Worm (Caenorhabditis elegans) whole organism, mixed stage, embryonic: ENCODE data around the gene C01G10.18.
A peak's percentile ranks its signal among the peaks of the same experiment; 100 is the strongest.
"Not testable (repeated sequence)": the region's sequence is repeated elsewhere in the genome, so short reads cannot be mapped to it uniquely, and the experiment has no call there.

Source experiments
- M03D4.4 ChIP-seq: sonication (generic microtip); optimal IDR thresholded peaks from 2 replicates; lab custom pipeline; 2017; ENCODE audit warnings: mild to moderate bottlenecking, missing genetic modification characterization, missing compliant biosample characterization
- bed-3 ChIP-seq: fragments of 200-800 bp; sonication (Bioruptor generic); optimal IDR thresholded peaks from 3 replicates; lab custom pipeline; 2018; ENCODE audit warnings: mild to moderate bottlenecking, missing genetic modification characterization, moderate library complexity, missing compliant biosample characterization
- blmp-1 ChIP-seq: fragments of 150-350 bp; optimal IDR thresholded peaks from 2 replicates; lab custom pipeline; 2014; ENCODE audit warnings: missing biosample characterization, missing genetic modification characterization
- ceh-39 ChIP-seq: fragments of 150-350 bp; optimal IDR thresholded peaks from 2 replicates; lab custom pipeline; 2014; ENCODE audit warnings: missing biosample characterization, missing genetic modification characterization
- ceh-43 ChIP-seq: fragments of 200-800 bp; sonication (Bioruptor generic); optimal IDR thresholded peaks from 2 replicates; lab custom pipeline; 2018; ENCODE audit warnings: mild to moderate bottlenecking, missing genetic modification characterization, moderate library complexity, missing compliant biosample characterization
- ceh-83 ChIP-seq: fragments of 200-800 bp; sonication (Bioruptor generic); optimal IDR thresholded peaks from 2 replicates; lab custom pipeline; 2018; ENCODE audit warnings: mild to moderate bottlenecking, missing genetic modification characterization, missing compliant biosample characterization
- ces-1 ChIP-seq: fragments of 150-350 bp; optimal IDR thresholded peaks from 2 replicates; lab custom pipeline; 2014; ENCODE audit warnings: missing biosample characterization, missing genetic modification reagents, missing genetic modification characterization
- drap-1 ChIP-seq: fragments of 200-800 bp; sonication (Bioruptor generic); optimal IDR thresholded peaks from 3 replicates; lab custom pipeline; 2018; ENCODE audit warnings: mild to moderate bottlenecking, missing genetic modification characterization, missing compliant biosample characterization
- elt-1 ChIP-seq: sonication (generic microtip); optimal IDR thresholded peaks from 2 replicates; lab custom pipeline; 2017; ENCODE audit warnings: missing genetic modification characterization, mild to moderate bottlenecking, missing compliant biosample characterization, antibody characterized with exemption, moderate library complexity, borderline replicate concordance; ENCODE audit not compliant: insufficient read depth
- elt-3 ChIP-seq: fragments of 150-350 bp; optimal IDR thresholded peaks from 2 replicates; lab custom pipeline; 2014; ENCODE audit warnings: missing biosample characterization, missing genetic modification characterization
- flh-1 ChIP-seq: fragments of 200-800 bp; sonication (Bioruptor generic); optimal IDR thresholded peaks from 2 replicates; lab custom pipeline; 2018; ENCODE audit warnings: mild to moderate bottlenecking, missing genetic modification characterization, moderate library complexity, missing compliant biosample characterization
- ham-2 ChIP-seq: fragments of 200-800 bp; sonication (Bioruptor generic); optimal IDR thresholded peaks from 2 replicates; lab custom pipeline; 2018; ENCODE audit warnings: mild to moderate bottlenecking, missing genetic modification characterization, missing compliant biosample characterization
- hlh-1 ChIP-seq: fragments of 150-350 bp; optimal IDR thresholded peaks from 2 replicates; lab custom pipeline; 2014; ENCODE audit warnings: missing biosample characterization, missing genetic modification reagents, missing genetic modification characterization
- lin-13 ChIP-seq: fragments of 150-350 bp; optimal IDR thresholded peaks from 2 replicates; lab custom pipeline; 2014; ENCODE audit warnings: missing biosample characterization, missing genetic modification characterization
- mab-5 ChIP-seq: fragments of 150-350 bp; optimal IDR thresholded peaks from 2 replicates; lab custom pipeline; 2014; ENCODE audit warnings: missing biosample characterization, missing genetic modification characterization
- mep-1 ChIP-seq: fragments of 150-350 bp; optimal IDR thresholded peaks from 2 replicates; lab custom pipeline; 2017; ENCODE audit warnings: missing biosample characterization, missing genetic modification reagents, missing genetic modification characterization, inconsistent platforms
- mls-2 ChIP-seq: sonication (generic microtip); optimal IDR thresholded peaks from 2 replicates; lab custom pipeline; 2016; ENCODE audit warnings: mild to moderate bottlenecking, missing genetic modification characterization, moderate library complexity, missing compliant biosample characterization
- nhr-12 ChIP-seq: fragments of 150-350 bp; optimal IDR thresholded peaks from 2 replicates; lab custom pipeline; 2014; ENCODE audit warnings: missing biosample characterization, missing genetic modification characterization
- nhr-2 ChIP-seq: fragments of 150-350 bp; optimal IDR thresholded peaks from 2 replicates; lab custom pipeline; 2014; ENCODE audit warnings: missing biosample characterization, missing genetic modification characterization
- nhr-237 ChIP-seq: fragments of 150-350 bp; optimal IDR thresholded peaks from 2 replicates; lab custom pipeline; 2014; ENCODE audit warnings: missing biosample characterization, missing genetic modification characterization
- nhr-28 ChIP-seq: fragments of 150-350 bp; optimal IDR thresholded peaks from 2 replicates; lab custom pipeline; 2014; ENCODE audit warnings: missing biosample characterization, missing genetic modification characterization
- nhr-76 ChIP-seq: sonication (generic microtip); optimal IDR thresholded peaks from 2 replicates; lab custom pipeline; 2017; ENCODE audit warnings: missing biosample characterization, missing genetic modification characterization
- pha-4 ChIP-seq: fragments of 150-350 bp; optimal IDR thresholded peaks from 2 replicates; lab custom pipeline; 2018; ENCODE audit warnings: missing biosample characterization, missing genetic modification reagents, missing genetic modification characterization
- sptf-1 ChIP-seq: sonication (generic microtip); optimal IDR thresholded peaks from 2 replicates; lab custom pipeline; 2017; ENCODE audit warnings: mild to moderate bottlenecking, missing genetic modification characterization, moderate library complexity, missing compliant biosample characterization
- tbx-8 ChIP-seq: fragments of 200-800 bp; sonication (Bioruptor generic); optimal IDR thresholded peaks from 2 replicates; lab custom pipeline; 2018; ENCODE audit warnings: mild to moderate bottlenecking, missing genetic modification characterization, moderate library complexity, missing compliant biosample characterization
- unc-120 ChIP-seq: sonication (generic microtip); optimal IDR thresholded peaks from 2 replicates; lab custom pipeline; 2017; ENCODE audit warnings: missing genetic modification characterization, missing compliant biosample characterization; ENCODE audit not compliant: poor library complexity, severe bottlenecking
- unc-39 ChIP-seq: fragments of 150-350 bp; optimal IDR thresholded peaks from 2 replicates; lab custom pipeline; 2014; ENCODE audit warnings: missing biosample characterization, missing genetic modification characterization
- zip-8 ChIP-seq: fragments of 150-350 bp; optimal IDR thresholded peaks from 2 replicates; lab custom pipeline; 2014; ENCODE audit warnings: missing biosample characterization, missing genetic modification characterization

The C01G10.18 gene

ce11 chrV:15109260-15109659 lies 20.7 kb upstream of the C01G10.18 start, which contains the start of gene Y75B12A.2:
Y75B12A.2 (plus strand) TSS chrV:15109560.
- TF ChIP-seq ceh-39 (tag; lab: Kevin White, UChicago) (no peak), lin-13 (tag; lab: Kevin White, UChicago) (no peak), nhr-12 (no peak), unc-120 (no peak), pha-4 (tag; lab: Kevin White, UChicago) (no peak), nhr-237 (no peak), sptf-1 (tag; lab: Kevin White, UChicago) (no peak), elt-1 (tag; lab: Kevin White, UChicago) (no peak), tbx-8 (GFP tag; lab: Kevin White, UChicago) (no peak), zip-8 (tag; lab: Kevin White, UChicago) (no peak), unc-39 (tag; lab: Kevin White, UChicago) (no peak), drap-1 (GFP tag; lab: Kevin White, UChicago) (no peak), mep-1 (tag; lab: Kevin White, UChicago) (no peak)

- not testable (repeated sequence) for TF ChIP-seq unc-39 (tag; lab: Kevin White, UChicago); nhr-76; M03D4.4
Measured at ce11 chrV:15105893-15106598, 17.5 kb upstream of the C01G10.18 start, which contains the start of gene C01G10.14. C01G10.14 (minus strand) TSS chrV:15105943.

- TF ChIP-seq elt-1 (tag; lab: Kevin White, UChicago) (peak; percentile 7), nhr-28 (tag; lab: Kevin White, UChicago) (no peak)
Measured at ce11 chrV:15099447-15099846, 10.9 kb upstream of the C01G10.18 start, which contains the start of gene C01G10.1. C01G10.1 (plus strand) TSS chrV:15099747.

ce11 chrV:15094749-15095148 lies 6.2 kb upstream of the C01G10.18 start, which contains the start of gene srx-78:
srx-78 (plus strand) TSS chrV:15095049.
- TF ChIP-seq nhr-12 (no peak), nhr-76 (no peak)
- TF ChIP-seq, all 35 proteins: peak for 0

ce11 chrV:15092666-15093065 lies 4.2 kb upstream of the C01G10.18 start, which contains the start of gene txt-12:
txt-12 (plus strand) TSS chrV:15092966.
- TF ChIP-seq ceh-43 (GFP tag; lab: Kevin White, UChicago) (no peak), unc-39 (tag; lab: Kevin White, UChicago) (no peak), mep-1 (tag; lab: Kevin White, UChicago) (no peak)

ce11 chrV:15090457-15090856 lies 1.9 kb upstream of the C01G10.18 start, which contains the start of gene C01G10.17:
C01G10.17 (plus strand) TSS chrV:15090757.
- TF ChIP-seq sptf-1 (tag; lab: Kevin White, UChicago) (no peak), ceh-43 (GFP tag; lab: Kevin White, UChicago) (no peak), ham-2 (no peak), ces-1 (GFP tag; lab: Kevin White, UChicago) (no peak), nhr-28 (tag; lab: Kevin White, UChicago) (no peak), drap-1 (GFP tag; lab: Kevin White, UChicago) (no peak), elt-1 (tag; lab: Kevin White, UChicago) (no peak)

ce11 chrV:15089438-15089837 lies 925 bp upstream of the C01G10.18 start, which contains the start of the genes C01G10.5 and C01G10.4:
C01G10.5 (minus strand) TSS chrV:15089538.
C01G10.4 (plus strand) TSS chrV:15089740.
- TF ChIP-seq ceh-83 (no peak), nhr-2 (tag; lab: Kevin White, UChicago) (no peak), hlh-1 (tag; lab: Kevin White, UChicago) (no peak), nhr-237 (no peak), nhr-28 (tag; lab: Kevin White, UChicago) (no peak), elt-1 (tag; lab: Kevin White, UChicago) (no peak), blmp-1 (no peak), flh-1 (no peak), M03D4.4 (no peak), mab-5 (tag; lab: Kevin White, UChicago) (no peak), zip-8 (tag; lab: Kevin White, UChicago) (no peak), sptf-1 (tag; lab: Kevin White, UChicago) (no peak), nhr-76 (no peak), elt-3 (tag; lab: Kevin White, UChicago) (no peak), bed-3 (GFP tag; lab: Kevin White, UChicago) (no peak), tbx-8 (GFP tag; lab: Kevin White, UChicago) (no peak), ceh-43 (GFP tag; lab: Kevin White, UChicago) (no peak), mls-2 (no peak)
